Fruit fly (Drosophila melanogaster): ENCODE results near the gene Nplp2.
A peak's percentile ranks its signal among the peaks of the same experiment; 100 is the strongest.

Nplp2 gene

DNA sequence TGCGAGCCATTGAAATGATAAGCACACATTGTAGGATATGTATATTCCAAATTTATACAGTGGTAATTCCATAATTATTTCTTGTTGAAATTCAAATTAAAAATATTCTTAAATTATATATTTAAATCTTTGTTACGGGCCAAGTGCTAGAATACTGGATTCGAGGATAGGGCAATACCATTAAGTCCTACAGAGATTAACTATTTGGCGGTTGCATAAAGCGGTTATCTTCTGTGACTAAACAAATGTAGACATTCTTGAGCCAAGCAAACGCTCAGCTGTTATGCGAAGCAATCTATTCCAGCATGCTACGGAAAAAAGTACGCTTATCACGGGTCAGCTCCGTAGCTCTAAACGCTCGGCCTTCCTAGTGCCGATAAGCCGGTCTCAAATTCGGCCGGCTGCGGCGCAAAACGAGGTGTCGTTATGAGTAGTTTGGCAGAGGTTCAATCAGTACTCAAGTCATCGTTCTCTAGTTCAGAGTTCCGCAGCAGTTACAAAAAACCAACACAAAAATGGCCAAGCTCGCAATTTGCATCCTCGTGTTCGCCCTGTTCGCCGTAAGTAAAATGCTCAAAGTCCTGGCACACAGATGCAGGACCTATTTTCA is at the start of gene Nplp2 (continued):
- TF ChIP-seq Sox100B (GFP tag; optimal IDR thresholded peaks at IDR 0.05): peak; percentile 32
- TF ChIP-seq caup (GFP tag; optimal IDR thresholded peaks at IDR 0.05; ENCODE audit: severe bottlenecking): peak; percentile 19
- peak; percentile 65 for TF ChIP-seq Oli (tag; optimal IDR thresholded peaks at IDR 0.05)
- TF ChIP-seq CG34376 (GFP tag; optimal IDR thresholded peaks at IDR 0.05): peak; percentile 46
- peak; percentile 62; the same call in 2 of the 3 replicates for TF ChIP-seq ci (GFP tag; IDR thresholded peaks at IDR 0.05)
- TF ChIP-seq CG3163 (GFP tag; optimal IDR thresholded peaks at IDR 0.05): no peak
- TF ChIP-seq gsb-n (tag; optimal IDR thresholded peaks at IDR 0.05): peak; percentile 32
- TF ChIP-seq wdn (GFP tag; IDR thresholded peaks at IDR 0.05): peak; percentile 60; the same call in 1 of the 2 replicates
- no peak for TF ChIP-seq YL-1 (GFP tag; optimal IDR thresholded peaks at IDR 0.05)
- no peak for TF ChIP-seq trem (tag; optimal IDR thresholded peaks at IDR 0.05)
- peak; percentile 41 for TF ChIP-seq CG8281 (tag; optimal IDR thresholded peaks at IDR 0.05)
- TF ChIP-seq CG15479 (GFP tag; optimal IDR thresholded peaks at IDR 0.05): no peak
- TF ChIP-seq sug (tag; optimal IDR thresholded peaks at IDR 0.05): peak; percentile 48
- no peak for TF ChIP-seq Dfd (GFP tag; optimal IDR thresholded peaks at IDR 0.05)
- TF ChIP-seq Dbx (GFP tag; IDR thresholded peaks at IDR 0.05): peak; percentile 33; the same call in 2 of the 3 replicates
- peak; percentile 56 for TF ChIP-seq Ada2b (GFP tag; IDR thresholded peaks at IDR 0.05)
- TF ChIP-seq ERR (GFP tag; optimal IDR thresholded peaks at IDR 0.05): no peak
- TF ChIP-seq wor (GFP tag; IDR thresholded peaks at IDR 0.05): 0 out of 2 replicates have a peak, but pooled peaks have one; percentile 19
- TF ChIP-seq Kr (GFP tag; optimal IDR thresholded peaks at IDR 0.05): no peak
- TF ChIP-seq CG14441 (GFP tag; IDR thresholded peaks at IDR 0.05): peak; percentile 35; the same call in 1 of the 2 replicates
- peak in 1 of 2 experiments; percentile 56 for TF ChIP-seq Pdp1 (GFP tag; optimal IDR thresholded peaks at IDR 0.05)
- peak; percentile 40 for TF ChIP-seq CG4820 (GFP tag; optimal IDR thresholded peaks at IDR 0.05)
- TF ChIP-seq CG15514 (GFP tag; optimal IDR thresholded peaks at IDR 0.05): peak; percentile 13
- TF ChIP-seq tap (tag; optimal IDR thresholded peaks at IDR 0.05): peak; percentile 34
- TF ChIP-seq scrt (GFP tag; optimal IDR thresholded peaks at IDR 0.05): peak; percentile 32
- TF ChIP-seq Tbp (GFP tag; optimal IDR thresholded peaks at IDR 0.05): no peak
- peak; percentile 51; the same call in 1 of the 2 replicates for TF ChIP-seq CG6272 (GFP tag; IDR thresholded peaks at IDR 0.05)
- peak; percentile 15 for TF ChIP-seq CG15011 (GFP tag; optimal IDR thresholded peaks at IDR 0.05)
- peak; percentile 66 for TF ChIP-seq Abd-B (GFP tag; optimal IDR thresholded peaks at IDR 0.05)
- peak; percentile 4 for TF ChIP-seq CG5245 (GFP tag; optimal IDR thresholded peaks at IDR 0.05)
- peak; percentile 38 for TF ChIP-seq Hr3 (GFP tag; optimal IDR thresholded peaks at IDR 0.05)
- TF ChIP-seq Ptx1 (GFP tag; IDR thresholded peaks at IDR 0.05): peak; percentile 78
- no peak for TF ChIP-seq Opbp (GFP tag; IDR thresholded peaks at IDR 0.05; ENCODE audit: partially characterized antibody)
- TF ChIP-seq PHDP (tag; optimal IDR thresholded peaks at IDR 0.05): peak; percentile 76
- peak; percentile 58 for TF ChIP-seq CG4730 (GFP tag; IDR thresholded peaks at IDR 0.05)
- TF ChIP-seq CG11093 (GFP tag; IDR thresholded peaks at IDR 0.05): peak; percentile 46; the same call in 1 of the 3 replicates
- peak; percentile 63 for TF ChIP-seq fd3F (GFP tag; optimal IDR thresholded peaks at IDR 0.05)
- no peak for TF ChIP-seq CG18262 (tag; optimal IDR thresholded peaks at IDR 0.05)
- peak; percentile 22 for TF ChIP-seq CG16815 (GFP tag; optimal IDR thresholded peaks at IDR 0.05)
- peak; percentile 39 for TF ChIP-seq E2f1 (GFP tag; IDR thresholded peaks at IDR 0.05)
- TF ChIP-seq CG12104 (GFP tag; optimal IDR thresholded peaks at IDR 0.05): peak; percentile 26
- no peak for TF ChIP-seq luna (GFP tag; optimal IDR thresholded peaks at IDR 0.05)
- peak; percentile 19 for TF ChIP-seq schlank (tag; optimal IDR thresholded peaks at IDR 0.05)
- no peak for TF ChIP-seq CG14965 (GFP tag; optimal IDR thresholded peaks at IDR 0.05; ENCODE audit: borderline replicate concordance)
- peak; percentile 1 for TF ChIP-seq pnt (GFP tag; optimal IDR thresholded peaks at IDR 0.05)
- peak; percentile 80 for TF ChIP-seq CG7839 (tag; optimal IDR thresholded peaks at IDR 0.05)
- no peak for TF ChIP-seq CG8089 (GFP tag; optimal IDR thresholded peaks at IDR 0.05)
- TF ChIP-seq gro (GFP tag; optimal IDR thresholded peaks at IDR 0.05): no peak
- TF ChIP-seq sqz (GFP tag; optimal IDR thresholded peaks at IDR 0.05): peak; percentile 8
- peak; percentile 40 for TF ChIP-seq CG1602 (GFP tag; optimal IDR thresholded peaks at IDR 0.05)
